Worm (Caenorhabditis elegans) whole organism, early embryonic: ENCODE data around the gene W03B1.3.
A peak's percentile ranks its signal among the peaks of the same experiment; 100 is the strongest.
"Not testable (repeated sequence)": the region's sequence is repeated elsewhere in the genome, so short reads cannot be mapped to it uniquely, and the experiment has no call there.

Source experiments
- B0310.2 ChIP-seq: sonication (generic microtip); optimal IDR thresholded peaks from 2 replicates; lab custom pipeline; 2016; ENCODE audit warnings: mild to moderate bottlenecking, missing genetic modification characterization, missing compliant biosample characterization
- F13C5.2 ChIP-seq: sonication (generic microtip); optimal IDR thresholded peaks from 2 replicates; lab custom pipeline; 2017; ENCODE audit warnings: mild to moderate bottlenecking, missing genetic modification characterization, inconsistent platforms, missing compliant biosample characterization
- aly-1 ChIP-seq: sonication (generic microtip); optimal IDR thresholded peaks from 2 replicates; lab custom pipeline; 2016; ENCODE audit warnings: missing genetic modification characterization, missing compliant biosample characterization
- ama-1 ChIP-seq: fragments of 150-350 bp; optimal IDR thresholded peaks from 2 replicates; lab custom pipeline; 2014
- ceh-13 ChIP-seq: fragments of 200-800 bp; sonication (Bioruptor generic); optimal IDR thresholded peaks from 2 replicates; lab custom pipeline; 2018; ENCODE audit warnings: mild to moderate bottlenecking, missing genetic modification characterization, missing compliant biosample characterization
- ceh-36 ChIP-seq: sonication (generic microtip); optimal IDR thresholded peaks from 2 replicates; lab custom pipeline; 2016; ENCODE audit warnings: missing genetic modification characterization, inconsistent platforms, missing compliant biosample characterization
- ets-7 ChIP-seq: sonication (generic microtip); optimal IDR thresholded peaks from 2 replicates; lab custom pipeline; 2016; ENCODE audit warnings: missing genotype, missing genetic modification characterization, missing compliant biosample characterization
- flt-1 ChIP-seq: fragments of 200-800 bp; sonication (Bioruptor generic); IDR thresholded peaks from 2 replicates; pipeline ENCODE4 v1.3.6; 2022; ENCODE audit warnings: missing genetic modification characterization, missing compliant biosample characterization
- hmbx-1 ChIP-seq: sonication (generic microtip); optimal IDR thresholded peaks from 2 replicates; lab custom pipeline; 2016; ENCODE audit warnings: mild to moderate bottlenecking, missing genetic modification characterization, missing compliant biosample characterization
- hmg-4 ChIP-seq: fragments of 200-800 bp; sonication (Bioruptor generic); optimal IDR thresholded peaks from 2 replicates; lab custom pipeline; 2018; ENCODE audit warnings: mild to moderate bottlenecking, missing genetic modification characterization, missing compliant biosample characterization
- hnd-1 ChIP-seq: sonication (generic microtip); optimal IDR thresholded peaks from 2 replicates; lab custom pipeline; 2016; ENCODE audit warnings: missing genetic modification characterization, missing compliant biosample characterization
- pes-1 ChIP-seq: fragments of 200-800 bp; sonication (Bioruptor generic); IDR thresholded peaks from 2 replicates; pipeline ENCODE4 v1.3.6; 2022; ENCODE audit warnings: missing genetic modification reagents, missing genetic modification characterization, missing compliant biosample characterization
- scrt-1 ChIP-seq: fragments of 200-800 bp; sonication (Bioruptor generic); IDR thresholded peaks from 2 replicates; pipeline ENCODE4 v1.3.6; 2022; ENCODE audit warnings: missing genetic modification characterization, missing compliant biosample characterization
- sea-1 ChIP-seq: fragments of 200-800 bp; sonication (Bioruptor generic); conservative IDR thresholded peaks from 2 replicates; pipeline ENCODE4 v1.3.6; 2022; ENCODE audit warnings: missing genetic modification characterization, missing compliant biosample characterization
- tbx-11 ChIP-seq: fragments of 200-800 bp; sonication (Bioruptor generic); IDR thresholded peaks from 2 replicates; pipeline ENCODE4 v1.3.6; 2022; ENCODE audit warnings: missing genetic modification characterization, missing compliant biosample characterization
- tbx-37 ChIP-seq: fragments of 200-800 bp; sonication (Bioruptor generic); conservative IDR thresholded peaks from 2 replicates; pipeline ENCODE4 v1.3.6; 2022; ENCODE audit warnings: missing genetic modification reagents, missing genetic modification characterization, missing compliant biosample characterization
- tra-4 ChIP-seq: sonication (generic microtip); optimal IDR thresholded peaks from 2 replicates; lab custom pipeline; 2017; ENCODE audit warnings: missing genetic modification characterization, missing compliant biosample characterization

Gene W03B1.3

ce11 chrIV:4348146-4348545 lies 12.1 kb upstream of the W03B1.3 start, which contains the start of gene W03B1.5:
W03B1.5 (plus strand) TSS chrIV:4348446.
- TF ChIP-seq hmbx-1 (tag; lab: Kevin White, UChicago); sea-1; tbx-11 (GFP tag; lab: Robert Waterston, UW): not testable (repeated sequence)

DNA sequence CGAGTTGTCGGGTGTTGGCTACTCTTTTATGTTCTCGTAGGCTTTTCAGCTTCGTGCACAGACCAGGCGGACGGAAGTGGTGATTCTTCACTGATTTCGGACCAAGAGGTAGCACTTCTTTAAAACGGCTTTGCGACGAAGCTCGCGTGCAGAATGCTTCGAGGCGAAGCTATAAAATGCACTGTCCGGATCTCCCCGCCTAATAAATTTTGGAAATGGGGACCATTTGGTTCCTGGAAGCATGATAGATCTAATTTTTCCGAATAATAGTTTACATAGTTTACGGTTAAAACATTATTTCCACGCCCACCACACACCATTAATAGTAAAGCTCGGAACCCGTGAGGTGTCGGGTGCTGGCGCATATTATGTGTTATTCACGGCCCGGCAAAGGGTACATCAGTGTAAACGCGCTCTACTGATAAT lies 11.6 kb upstream of the W03B1.3 start:
- no peak for TF ChIP-seq sea-1
- 0 out of 2 replicates have a peak, but pooled peaks have one; percentile 24 for TF ChIP-seq pes-1 (GFP tag; lab: Robert Waterston, UW)
- peak; percentile 53 for TF ChIP-seq ama-1 (lab: Kevin White, UChicago)

DNA sequence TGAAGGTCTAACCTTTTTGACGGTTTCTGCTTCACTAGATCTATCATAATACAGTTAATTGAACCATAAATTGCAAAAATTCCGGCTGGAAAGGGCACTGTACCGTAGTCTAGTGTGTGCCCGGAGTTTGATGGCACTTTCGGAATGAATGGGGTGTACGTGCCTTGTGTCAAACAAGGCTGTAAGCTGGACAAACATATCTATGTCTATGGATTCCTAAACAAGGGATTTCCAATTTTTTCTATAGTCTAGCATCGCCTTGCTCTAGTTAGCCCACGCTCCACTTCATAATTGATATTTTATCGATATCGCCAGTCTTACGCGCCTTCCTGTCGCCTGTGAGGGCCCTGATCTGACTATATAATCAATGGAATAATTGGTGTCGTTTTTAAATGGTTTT lies 10.5 kb upstream of the W03B1.3 start, which contains the start of gene oac-52:
oac-52 (minus strand) TSS at position 101 of the 400 bp plus-strand sequence.
- TF ChIP-seq tbx-37 (GFP tag; lab: Robert Waterston, UW) (no peak), ceh-13 (no peak), flt-1 (GFP tag; lab: Robert Waterston, UW) (no peak), ets-7 (tag; lab: Kevin White, UChicago) (no peak), F13C5.2 (tag; lab: Kevin White, UChicago) (no peak), aly-1 (no peak), B0310.2 (no peak), tbx-11 (GFP tag; lab: Robert Waterston, UW) (no peak), tra-4 (tag; lab: Kevin White, UChicago) (no peak), ceh-36 (tag; lab: Kevin White, UChicago) (no peak), hnd-1 (tag; lab: Kevin White, UChicago) (no peak), hmg-4 (GFP tag; lab: Kevin White, UChicago) (no peak), sea-1 (no peak), scrt-1 (GFP tag; lab: Robert Waterston, UW) (no peak), ama-1 (lab: Kevin White, UChicago) (no peak), hmbx-1 (tag; lab: Kevin White, UChicago) (no peak), pes-1 (GFP tag; lab: Robert Waterston, UW) (no peak)

- TF ChIP-seq scrt-1 (GFP tag; lab: Robert Waterston, UW) (no peak), F13C5.2 (tag; lab: Kevin White, UChicago) (no peak), ceh-13 (no peak), aly-1 (no peak), B0310.2 (no peak), tra-4 (tag; lab: Kevin White, UChicago) (no peak), sea-1 (no peak), ets-7 (tag; lab: Kevin White, UChicago) (no peak), flt-1 (GFP tag; lab: Robert Waterston, UW) (no peak), tbx-11 (GFP tag; lab: Robert Waterston, UW) (no peak)
Observed at ce11 chrIV:4344828-4345227, 8.8 kb upstream of the W03B1.3 start.

- TF ChIP-seq ets-7 (tag; lab: Kevin White, UChicago): no peak
- no peak for TF ChIP-seq tra-4 (tag; lab: Kevin White, UChicago)
- TF ChIP-seq ceh-36 (tag; lab: Kevin White, UChicago): no peak
- no peak for TF ChIP-seq B0310.2
Observed at ce11 chrIV:4338217-4338616, 2.2 kb upstream of the W03B1.3 start.

ce11 chrIV:4326445-4326844 lies 9.6 kb downstream of the W03B1.3 start, which contains the start of gene trpl-2:
trpl-2 (plus strand) TSS chrIV:4326654.
- no peak for TF ChIP-seq sea-1
- no peak for TF ChIP-seq ama-1 (lab: Kevin White, UChicago)
- no peak for TF ChIP-seq scrt-1 (GFP tag; lab: Robert Waterston, UW)
- no peak for TF ChIP-seq aly-1
- TF ChIP-seq ceh-13: no peak
- TF ChIP-seq hmg-4 (GFP tag; lab: Kevin White, UChicago): no peak
- no peak for TF ChIP-seq tra-4 (tag; lab: Kevin White, UChicago)
- no peak for TF ChIP-seq tbx-37 (GFP tag; lab: Robert Waterston, UW)
- no peak for TF ChIP-seq hmbx-1 (tag; lab: Kevin White, UChicago)
- no peak for TF ChIP-seq flt-1 (GFP tag; lab: Robert Waterston, UW)
- TF ChIP-seq B0310.2: no peak
- no peak for TF ChIP-seq tbx-11 (GFP tag; lab: Robert Waterston, UW)
- no peak for TF ChIP-seq hnd-1 (tag; lab: Kevin White, UChicago)
- no peak for TF ChIP-seq pes-1 (GFP tag; lab: Robert Waterston, UW)

- TF ChIP-seq ceh-36 (tag; lab: Kevin White, UChicago): no peak
- no peak for TF ChIP-seq hmbx-1 (tag; lab: Kevin White, UChicago)
- no peak for TF ChIP-seq B0310.2
- TF ChIP-seq ceh-13: no peak
- TF ChIP-seq pes-1 (GFP tag; lab: Robert Waterston, UW): no peak
- TF ChIP-seq hnd-1 (tag; lab: Kevin White, UChicago): no peak
- TF ChIP-seq flt-1 (GFP tag; lab: Robert Waterston, UW): no peak
- TF ChIP-seq sea-1: no peak
- TF ChIP-seq tbx-11 (GFP tag; lab: Robert Waterston, UW): no peak
- TF ChIP-seq F13C5.2 (tag; lab: Kevin White, UChicago): no peak
- no peak for TF ChIP-seq hmg-4 (GFP tag; lab: Kevin White, UChicago)
- no peak for TF ChIP-seq scrt-1 (GFP tag; lab: Robert Waterston, UW)
- TF ChIP-seq ama-1 (lab: Kevin White, UChicago): no peak
- no peak for TF ChIP-seq ets-7 (tag; lab: Kevin White, UChicago)
- no peak for TF ChIP-seq tra-4 (tag; lab: Kevin White, UChicago)
Observed at ce11 chrIV:4319473-4319872, 16.6 kb downstream of the W03B1.3 start.

DNA sequence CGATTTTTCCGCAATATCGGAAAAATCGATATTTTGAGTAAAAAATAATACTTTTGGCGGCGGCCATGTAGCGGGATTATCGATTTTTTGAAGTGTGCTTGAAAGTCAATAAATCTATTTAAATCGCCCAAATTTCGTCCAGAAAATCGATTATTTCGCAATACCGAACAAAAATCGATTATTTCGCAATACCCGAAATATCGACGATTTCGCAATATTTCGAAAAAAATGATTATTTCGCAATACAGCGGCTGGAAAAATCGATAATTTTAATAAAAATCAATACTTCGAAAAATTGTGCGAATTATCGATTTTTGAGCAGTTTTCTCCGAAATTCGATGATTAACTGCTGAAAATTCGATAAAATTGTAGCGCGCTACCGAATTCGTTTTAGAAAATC lies 18.0 kb downstream of the W03B1.3 start:
- TF ChIP-seq hmg-4 (GFP tag; lab: Kevin White, UChicago): no peak
- TF ChIP-seq tra-4 (tag; lab: Kevin White, UChicago): no peak
